Fruit fly (Drosophila melanogaster): ENCODE results near the gene CG8034.

DNA sequence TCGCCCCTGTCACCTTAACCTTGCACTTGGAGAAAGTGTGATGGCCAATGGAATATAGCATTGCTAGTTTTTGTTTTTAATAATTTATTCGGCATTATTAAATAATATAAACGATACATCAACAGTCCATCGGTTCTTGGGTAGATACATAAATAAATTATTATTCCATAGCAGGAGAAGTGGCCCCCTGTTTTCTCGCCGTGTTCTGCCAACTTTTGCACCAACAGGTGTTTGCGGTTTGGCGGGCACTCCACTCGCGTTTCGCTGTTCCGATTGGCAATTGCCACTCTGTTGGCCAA is 25.8 kb upstream of the CG8034 start:
- TF ChIP-seq psq (optimal IDR thresholded peaks at IDR 0.05): no peak
- TF ChIP-seq EcR (GFP tag; optimal IDR thresholded peaks at IDR 0.05): no peak
- TF ChIP-seq pan (optimal IDR thresholded peaks at IDR 0.05): no peak

Data from whole organism.